Worm (Caenorhabditis elegans) whole organism, L1 larva: ENCODE data around the gene clp-7.

Experiments
- C04F5.9 ChIP-seq: sonication (generic microtip); optimal IDR thresholded peaks from 2 replicates; lab custom pipeline; 2016; ENCODE audit warnings: missing genetic modification characterization, missing compliant biosample characterization
- Y116A8C.19 ChIP-seq: sonication (generic microtip); optimal IDR thresholded peaks from 2 replicates; lab custom pipeline; 2016; ENCODE audit warnings: missing compliant biosample characterization, missing genetic modification characterization, borderline replicate concordance
- ama-1 ChIP-seq: fragments of 150-350 bp; optimal IDR thresholded peaks from 2 replicates; lab custom pipeline; 2014
- blmp-1 ChIP-seq: fragments of 150-350 bp; optimal IDR thresholded peaks from 2 replicates; lab custom pipeline; 2014; ENCODE audit warnings: missing biosample characterization, missing genetic modification characterization
- ceh-90 ChIP-seq: sonication (generic microtip); optimal IDR thresholded peaks from 2 replicates; lab custom pipeline; 2016; ENCODE audit warnings: missing genetic modification characterization, missing compliant biosample characterization
- dpl-1 ChIP-seq, 3 experiments: fragments of 150-350 bp in 2 of 3; sonication (generic microtip) in 1 of 3; optimal IDR thresholded peaks; 2 replicates each; lab custom pipeline; 2014 to 2017; ENCODE audit warnings: missing biosample characterization in 3 of 3, missing genetic modification characterization in 3 of 3, missing genetic modification reagents in 3 of 3
- efl-1 ChIP-seq, 4 experiments: fragments of 150-350 bp; optimal IDR thresholded peaks in 3 of 4; peaks in 1 of 4; 1 replicate in 1 of 4; 2 replicates in 3 of 4; lab custom pipeline; 2014; ENCODE audit warnings: missing biosample characterization in 2 of 4, missing genetic modification characterization in 2 of 4, missing genetic modification reagents in 2 of 4
- elt-2 ChIP-seq: sonication (generic microtip); optimal IDR thresholded peaks from 2 replicates; lab custom pipeline; 2016; ENCODE audit warnings: missing genetic modification characterization, mild to moderate bottlenecking, inconsistent platforms, missing compliant biosample characterization, missing genetic modification reagents
- elt-3 ChIP-seq, 6 experiments: fragments of 150-350 bp in 1 of 6; sonication (generic microtip); optimal IDR thresholded peaks; 2 replicates each; lab custom pipeline; 2017 to 2018; ENCODE audit warnings: missing biosample characterization in 6 of 6, missing genetic modification characterization in 6 of 6, inconsistent platforms in 1 of 6
- fkh-4 ChIP-seq: sonication (generic microtip); optimal IDR thresholded peaks from 2 replicates; lab custom pipeline; 2016; ENCODE audit warnings: missing compliant biosample characterization, missing genetic modification characterization, borderline replicate concordance
- irx-1 ChIP-seq: sonication (generic microtip); optimal IDR thresholded peaks from 2 replicates; lab custom pipeline; 2016; ENCODE audit warnings: missing genetic modification characterization, missing compliant biosample characterization
- lin-13 ChIP-seq: fragments of 150-350 bp; optimal IDR thresholded peaks from 2 replicates; lab custom pipeline; 2014; ENCODE audit warnings: missing biosample characterization, missing genetic modification reagents, missing genetic modification characterization
- lin-14 ChIP-seq: fragments of 200-800 bp; sonication (Bioruptor generic); optimal IDR thresholded peaks from 2 replicates; lab custom pipeline; 2018; ENCODE audit warnings: mild to moderate bottlenecking, missing genetic modification characterization, moderate library complexity, missing compliant biosample characterization
- lin-35 ChIP-seq, 2 experiments: fragments of 150-350 bp; optimal IDR thresholded peaks; 2 replicates each; lab custom pipeline; 2014; ENCODE audit warnings: missing biosample characterization in 2 of 2, missing genetic modification characterization in 2 of 2, missing genetic modification reagents in 2 of 2
- lsy-2 ChIP-seq, 2 experiments: fragments of 150-350 bp; optimal IDR thresholded peaks; 2 replicates each; lab custom pipeline; 2014; ENCODE audit warnings: missing biosample characterization in 2 of 2, missing genetic modification characterization in 2 of 2
- mdl-1 ChIP-seq, 2 experiments: fragments of 150-350 bp; optimal IDR thresholded peaks; 2 replicates each; lab custom pipeline; 2014 to 2017; ENCODE audit warnings: missing biosample characterization in 2 of 2, missing genetic modification characterization in 2 of 2, inconsistent platforms in 1 of 2
- mep-1 ChIP-seq: fragments of 150-350 bp; optimal IDR thresholded peaks from 2 replicates; lab custom pipeline; 2014; ENCODE audit warnings: missing biosample characterization, missing genetic modification characterization
- nhr-11 ChIP-seq: fragments of 150-350 bp; optimal IDR thresholded peaks from 2 replicates; lab custom pipeline; 2014; ENCODE audit warnings: missing biosample characterization, missing genetic modification characterization
- nhr-12 ChIP-seq: sonication (generic microtip); optimal IDR thresholded peaks from 2 replicates; lab custom pipeline; 2017; ENCODE audit warnings: missing biosample characterization, missing genetic modification characterization
- nhr-19 ChIP-seq: fragments of 200-800 bp; sonication (Bioruptor generic); conservative IDR thresholded peaks from 2 replicates; pipeline ENCODE4 v1.3.6; 2022; ENCODE audit warnings: missing genetic modification characterization, missing compliant biosample characterization
- nhr-20 ChIP-seq: sonication (generic microtip); optimal IDR thresholded peaks from 2 replicates; lab custom pipeline; 2016; ENCODE audit warnings: mild to moderate bottlenecking, missing genetic modification characterization, missing compliant biosample characterization
- nhr-28 ChIP-seq: fragments of 150-350 bp; optimal IDR thresholded peaks from 2 replicates; lab custom pipeline; 2014; ENCODE audit warnings: missing biosample characterization, missing genetic modification characterization
- nhr-47 ChIP-seq: sonication (generic microtip); optimal IDR thresholded peaks from 2 replicates; lab custom pipeline; 2016; ENCODE audit warnings: mild to moderate bottlenecking, missing genetic modification characterization, moderate library complexity, missing compliant biosample characterization
- nhr-71 ChIP-seq: sonication (generic microtip); optimal IDR thresholded peaks from 2 replicates; lab custom pipeline; 2016; ENCODE audit warnings: mild to moderate bottlenecking, missing genetic modification characterization, moderate library complexity, missing compliant biosample characterization
- nhr-85 ChIP-seq: sonication (generic microtip); peaks from one replicate; lab custom pipeline; 2016; ENCODE audit warnings: missing genetic modification characterization, inconsistent platforms, missing compliant biosample characterization
- nhr-90 ChIP-seq: sonication (generic microtip); optimal IDR thresholded peaks from 2 replicates; lab custom pipeline; 2016; ENCODE audit warnings: mild to moderate bottlenecking, missing genetic modification characterization, missing compliant biosample characterization; ENCODE audit not compliant: poor library complexity
- skn-1 ChIP-seq: fragments of 150-350 bp; optimal IDR thresholded peaks from 2 replicates; lab custom pipeline; 2014; ENCODE audit warnings: missing biosample characterization, missing genetic modification characterization
- snu-23 ChIP-seq: sonication (generic microtip); optimal IDR thresholded peaks from 2 replicates; lab custom pipeline; 2016; ENCODE audit warnings: missing genetic modification characterization, missing compliant biosample characterization
- swsn-7 ChIP-seq: sonication (generic microtip); optimal IDR thresholded peaks from 2 replicates; lab custom pipeline; 2016; ENCODE audit warnings: missing genetic modification characterization, missing compliant biosample characterization
- tbx-2 ChIP-seq: sonication (generic microtip); optimal IDR thresholded peaks from 2 replicates; lab custom pipeline; 2016; ENCODE audit warnings: missing genetic modification characterization, missing compliant biosample characterization
- unc-130 ChIP-seq: fragments of 150-350 bp; optimal IDR thresholded peaks from 2 replicates; lab custom pipeline; 2017; ENCODE audit warnings: missing biosample characterization, missing genetic modification characterization, inconsistent platforms
- unc-62 ChIP-seq: fragments of 150-350 bp; optimal IDR thresholded peaks from 2 replicates; lab custom pipeline; 2014; ENCODE audit warnings: missing biosample characterization, missing genetic modification reagents, missing genetic modification characterization
- ztf-4 ChIP-seq: fragments of 150-350 bp; optimal IDR thresholded peaks from 2 replicates; lab custom pipeline; 2014; ENCODE audit warnings: missing biosample characterization, missing genetic modification characterization

clp-7 gene

ce11 chrIV:1454194-1454593 is 8.4 kb upstream of the clp-7 start:
- TF ChIP-seq snu-23 (peak; percentile 54), nhr-71 (tag; lab: Kevin White, UChicago) (peak; percentile 72), mdl-1 (tag; optimal IDR thresholded peaks at IDR 0.05; lab: Kevin White, UChicago) (peak in 1 of 2 experiments; percentile 85), tbx-2 (tag; lab: Kevin White, UChicago) (peak; percentile 40), skn-1 (peak; percentile 24), nhr-20 (tag; lab: Kevin White, UChicago) (peak; percentile 76), lin-35 (GFP tag; optimal IDR thresholded peaks at IDR 0.05; lab: Kevin White, UChicago) (peak in 1 of 2 experiments; percentile 76), blmp-1 (tag; lab: Kevin White, UChicago) (peak; percentile 47), elt-3 (tag; optimal IDR thresholded peaks at IDR 0.05; lab: Kevin White, UChicago) (peak in 4 of 6 experiments; percentile 6 to 82 (median 75)), lin-13 (no peak), nhr-19 (GFP tag; lab: Robert Waterston, UW) (peak; percentile 61), nhr-90 (peak; percentile 74), ceh-90 (tag; lab: Kevin White, UChicago) (no peak), efl-1 (optimal IDR thresholded peaks at IDR 0.05; lab: Kevin White, UChicago) (no peak), efl-1 (GFP tag; optimal IDR thresholded peaks at IDR 0.05 in 1 of 2; lab: Kevin White, UChicago) (peak in 1 of 2 experiments; percentile 71), nhr-85 (tag; lab: Kevin White, UChicago) (peak; percentile 92), dpl-1 (GFP tag; optimal IDR thresholded peaks at IDR 0.05; lab: Kevin White, UChicago) (peak in 1 of 3 experiments; percentile 2), mep-1 (tag; lab: Kevin White, UChicago) (peak; percentile 7), elt-2 (tag; lab: Kevin White, UChicago) (peak; percentile 81), nhr-12 (no peak), irx-1 (no peak), Y116A8C.19 (tag; lab: Kevin White, UChicago) (no peak), unc-130 (peak; percentile 28), ztf-4 (tag; lab: Kevin White, UChicago) (no peak), lin-14 (GFP tag; lab: Kevin White, UChicago) (peak; percentile 58), unc-62 (no peak), lsy-2 (tag; optimal IDR thresholded peaks at IDR 0.05; lab: Kevin White, UChicago) (peak in 1 of 2 experiments; percentile 26)

- TF ChIP-seq ama-1 (lab: Kevin White, UChicago) (no peak), lin-14 (GFP tag; lab: Kevin White, UChicago) (peak; percentile 27), nhr-20 (tag; lab: Kevin White, UChicago) (peak; percentile 20), ztf-4 (tag; lab: Kevin White, UChicago) (no peak), nhr-85 (tag; lab: Kevin White, UChicago) (peak; percentile 69), mdl-1 (tag; optimal IDR thresholded peaks at IDR 0.05; lab: Kevin White, UChicago) (peak in 1 of 2 experiments; percentile 31), nhr-11 (tag; lab: Kevin White, UChicago) (no peak), blmp-1 (tag; lab: Kevin White, UChicago) (peak; percentile 51), lin-35 (GFP tag; optimal IDR thresholded peaks at IDR 0.05; lab: Kevin White, UChicago) (peak in 1 of 2 experiments; percentile 21), elt-3 (tag; optimal IDR thresholded peaks at IDR 0.05; lab: Kevin White, UChicago) (peak in 4 of 6 experiments; percentile 30 to 71 (median 43))
Measured at ce11 chrIV:1453451-1453850, 7.7 kb upstream of the clp-7 start.

- TF ChIP-seq skn-1 (no peak), efl-1 (optimal IDR thresholded peaks at IDR 0.05; lab: Kevin White, UChicago) (no peak), efl-1 (GFP tag; optimal IDR thresholded peaks at IDR 0.05 in 1 of 2; lab: Kevin White, UChicago) (peak in 1 of 2 experiments; percentile 91), blmp-1 (tag; lab: Kevin White, UChicago) (peak; percentile 32), swsn-7 (no peak), elt-3 (tag; optimal IDR thresholded peaks at IDR 0.05; lab: Kevin White, UChicago) (peak in 1 of 6 experiments; percentile 22), nhr-85 (tag; lab: Kevin White, UChicago) (peak; percentile 57), lin-14 (GFP tag; lab: Kevin White, UChicago) (peak; percentile 30)
Measured at ce11 chrIV:1452480-1452879, 6.7 kb upstream of the clp-7 start.

- TF ChIP-seq fkh-4 (tag; lab: Kevin White, UChicago) (no peak), nhr-47 (tag; lab: Kevin White, UChicago) (no peak), efl-1 (optimal IDR thresholded peaks at IDR 0.05; lab: Kevin White, UChicago) (no peak), efl-1 (GFP tag; optimal IDR thresholded peaks at IDR 0.05 in 1 of 2; lab: Kevin White, UChicago) (peak in 1 of 2 experiments; percentile 45), nhr-12 (no peak), C04F5.9 (tag; lab: Kevin White, UChicago) (no peak), nhr-28 (tag; lab: Kevin White, UChicago) (no peak), elt-3 (tag; optimal IDR thresholded peaks at IDR 0.05; lab: Kevin White, UChicago) (no peak)
Measured at ce11 chrIV:1443997-1444678, 1.6 kb downstream of the clp-7 start.
